Worm (Caenorhabditis elegans): ENCODE results near the gene C44C10.10.

DNA sequence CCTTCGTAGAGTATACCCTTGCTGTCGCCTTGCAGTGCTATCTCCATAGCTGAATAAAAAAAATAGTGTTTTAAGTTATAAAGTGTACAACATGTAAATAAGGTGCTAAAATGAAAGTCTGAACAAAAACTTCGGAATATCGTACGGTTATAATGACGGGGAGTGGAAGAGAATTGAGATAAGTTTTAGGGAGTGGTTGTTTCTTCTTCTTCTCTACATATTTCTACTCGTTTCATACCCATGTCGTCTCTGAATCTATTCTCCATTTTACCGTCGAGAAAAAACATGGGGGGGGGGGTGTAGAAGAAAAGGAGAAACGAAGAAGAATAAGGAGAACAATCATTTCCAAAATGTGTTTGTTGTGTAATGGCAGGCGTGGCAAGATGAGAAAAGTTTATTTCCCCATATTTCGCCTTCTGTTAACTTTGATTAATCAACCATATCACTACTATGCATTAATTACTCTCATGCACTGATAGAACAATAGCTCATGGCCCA is 26.4 kb downstream of the C44C10.10 start, which contains the start of gene C44C10.9:
- TF ChIP-seq ztf-11 (tag; optimal IDR thresholded peaks at IDR 0.05) (no peak), ceh-16 (tag; optimal IDR thresholded peaks at IDR 0.05) (no peak)
